Worm (Caenorhabditis elegans): Measurements from ENCODE around the gene fbxa-190.

DNA sequence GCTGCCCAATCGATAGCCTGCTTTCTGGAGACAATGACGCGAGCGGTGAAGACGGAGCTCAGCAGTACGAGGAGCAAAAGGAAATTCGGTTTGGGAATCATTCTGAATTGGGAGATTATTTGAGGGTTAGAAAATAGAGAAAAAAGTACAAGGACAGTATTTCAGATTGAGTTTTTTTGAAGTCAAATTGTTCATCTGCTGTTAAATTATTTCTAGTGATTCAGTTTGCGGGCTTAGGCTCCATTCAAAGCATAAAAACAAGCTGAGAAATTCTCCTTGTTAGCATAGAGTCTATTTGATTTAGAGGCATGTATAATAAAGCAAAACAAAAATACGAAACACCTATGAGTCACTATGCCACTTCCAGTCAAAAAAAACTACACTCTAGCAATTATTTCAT is 4.4 kb upstream of the fbxa-190 start, which contains the start of gene dgn-2:
- TF ChIP-seq Y53F4B.3 (GFP tag; IDR thresholded peaks at IDR 0.05) (no peak), pha-4 (tag; optimal IDR thresholded peaks at IDR 0.05) (no peak), nhr-27 (tag; optimal IDR thresholded peaks at IDR 0.05) (no peak), ceh-79 (tag; optimal IDR thresholded peaks at IDR 0.05) (no peak), ztf-18 (tag; optimal IDR thresholded peaks at IDR 0.05) (no peak), akir-1 (GFP tag; optimal IDR thresholded peaks at IDR 0.05) (no peak), xnd-1 (tag; optimal IDR thresholded peaks at IDR 0.05) (no peak), F55B11.4 (tag; optimal IDR thresholded peaks at IDR 0.05; ENCODE audit: borderline replicate concordance, insufficient read depth) (no peak)
